Fruit fly (Drosophila melanogaster): ENCODE data around the gene IFT52.

The IFT52 gene

dm6 chr2L:6557429-6558384, at the start of gene IFT52, which contains the start of gene COX5B:
IFT52 (minus strand) TSS chr2L:6557502.
COX5B (plus strand) TSS chr2L:6557800.
- peak; percentile 28 for TF ChIP-seq CG17801 (GFP tag; optimal IDR thresholded peaks at IDR 0.05; ENCODE audit: partially characterized antibody)

- TF ChIP-seq CG17801 (GFP tag; optimal IDR thresholded peaks at IDR 0.05; ENCODE audit: partially characterized antibody), result no peak
These were observed 43.8 kb upstream of the IFT52 start, which contains the start of gene Dpp10 for dm6 chr2L:6601018-6601505. Dpp10 (minus strand) TSS chr2L:6601068.

dm6 chr2L:6595027-6595426, 37.7 kb upstream of the IFT52 start:
- no peak for TF ChIP-seq CG17801 (GFP tag; optimal IDR thresholded peaks at IDR 0.05; ENCODE audit: partially characterized antibody)

- TF ChIP-seq CG17801 (GFP tag; optimal IDR thresholded peaks at IDR 0.05; ENCODE audit: partially characterized antibody), result no peak
These were observed 27.0 kb upstream of the IFT52 start for dm6 chr2L:6584346-6584745.

DNA sequence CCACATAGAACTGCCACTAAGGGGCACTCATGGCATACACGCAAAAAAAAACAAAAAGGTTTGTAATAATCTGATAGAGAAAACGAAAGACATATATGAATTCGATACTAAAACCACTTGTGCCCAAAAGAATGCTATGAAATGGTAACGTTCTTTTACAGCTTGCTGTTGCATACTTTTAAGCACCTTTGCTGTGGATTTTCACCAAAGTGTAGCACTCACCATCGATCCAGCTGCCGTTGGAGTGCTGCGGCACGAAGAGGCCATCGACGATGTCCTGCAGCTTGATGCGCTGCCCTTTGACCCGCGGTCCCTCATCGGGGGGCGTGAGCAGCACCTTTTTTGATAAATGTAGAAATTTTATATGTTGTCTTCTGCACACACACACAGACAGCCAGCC, 21.7 kb upstream of the IFT52 start:
- TF ChIP-seq CG17801 (GFP tag; optimal IDR thresholded peaks at IDR 0.05; ENCODE audit: partially characterized antibody), result no peak

DNA sequence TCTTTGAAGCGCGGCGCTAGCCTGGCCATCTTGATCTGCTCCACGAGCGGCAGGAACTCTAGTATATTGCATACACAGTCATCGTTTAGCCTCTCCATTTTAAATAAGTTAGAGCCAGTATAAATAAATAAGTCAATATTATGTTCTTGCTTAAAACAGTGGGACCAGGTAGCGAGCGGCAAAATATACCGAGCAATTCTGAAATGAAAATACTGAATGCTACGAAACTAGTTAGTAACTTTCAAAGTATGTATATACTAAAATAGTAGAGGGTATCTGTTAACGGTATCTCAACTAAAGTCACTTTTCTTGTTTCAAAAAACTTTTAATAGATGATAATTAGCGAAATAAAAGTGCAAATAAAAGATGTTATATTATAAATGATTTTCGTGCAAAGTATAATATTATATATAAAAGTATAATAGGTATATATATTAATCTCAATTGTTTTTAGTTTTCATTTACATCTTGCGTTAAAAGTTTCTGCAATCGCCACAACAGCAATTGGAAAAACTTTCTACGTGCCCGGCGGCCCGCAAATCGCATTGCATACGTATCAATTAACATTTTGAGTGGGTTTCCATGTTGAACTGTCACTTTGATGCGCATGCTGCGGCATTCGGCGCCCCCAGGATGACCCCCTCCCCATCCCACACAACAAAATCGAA, 8.9 kb upstream of the IFT52 start, which contains the start of gene CG13766:
TSS of gene CG13766 (minus strand) at position 162 of the 668 bp plus-strand sequence.
- no peak for TF ChIP-seq CG17801 (GFP tag; optimal IDR thresholded peaks at IDR 0.05; ENCODE audit: partially characterized antibody)

dm6 chr2L:6564955-6565354, 7.7 kb upstream of the IFT52 start:
- no peak for TF ChIP-seq CG17801 (GFP tag; optimal IDR thresholded peaks at IDR 0.05; ENCODE audit: partially characterized antibody)

DNA sequence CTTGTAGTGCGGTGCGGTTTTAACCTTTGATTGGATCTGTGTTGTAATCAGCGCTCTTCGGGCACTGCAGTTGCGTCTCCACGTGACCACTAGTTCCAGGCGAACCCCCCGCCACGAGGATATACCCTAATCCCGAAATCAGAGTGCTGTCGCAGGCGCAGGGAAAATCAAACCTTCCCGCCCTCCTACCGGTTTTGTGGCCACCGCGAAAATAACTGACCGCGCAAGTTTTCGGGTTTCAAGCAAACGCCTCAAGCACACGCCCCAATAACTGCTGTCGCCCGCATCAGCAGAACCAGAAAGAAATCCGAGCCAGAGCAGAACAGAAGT, 5.0 kb upstream of the IFT52 start:
- no peak for TF ChIP-seq CG17801 (GFP tag; optimal IDR thresholded peaks at IDR 0.05; ENCODE audit: partially characterized antibody)

DNA sequence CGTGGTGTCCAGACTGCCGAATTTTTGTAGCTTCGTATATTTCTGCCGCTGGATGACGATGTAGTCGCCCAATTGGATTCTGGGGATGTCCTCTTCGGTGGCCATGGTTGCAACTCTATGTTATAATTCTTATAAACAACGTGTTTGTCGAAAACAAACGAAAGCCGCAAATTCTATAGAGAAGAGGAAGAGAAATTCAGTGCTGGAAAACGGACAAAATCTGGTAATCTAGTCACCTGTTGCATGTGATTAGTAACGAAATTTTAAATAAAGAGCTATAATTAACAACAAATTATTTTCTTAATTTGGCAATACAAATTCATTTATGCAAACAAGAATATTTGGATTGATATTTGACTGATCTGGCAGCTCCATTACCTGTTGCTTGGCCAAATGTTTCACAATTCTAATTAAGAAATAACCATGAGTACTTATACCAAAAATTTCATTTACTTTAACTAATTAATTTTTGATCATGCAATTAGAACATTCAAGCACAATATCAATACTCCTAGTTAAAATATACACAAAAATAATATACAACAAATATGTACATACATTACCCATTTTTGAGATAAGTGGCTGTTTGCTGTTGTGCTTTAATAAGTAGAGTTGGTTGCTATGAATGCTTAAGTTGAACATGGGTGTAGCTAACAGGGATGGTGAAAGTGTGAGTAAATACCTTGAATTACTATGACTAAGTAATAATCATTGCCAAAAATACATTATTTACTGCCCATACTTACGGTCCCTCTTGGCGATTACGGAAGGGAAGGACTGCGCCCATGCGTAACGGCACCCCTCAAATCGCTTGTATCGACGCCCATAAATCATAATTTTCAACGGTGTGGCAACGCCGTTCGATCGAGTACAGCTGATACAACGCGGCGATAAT, 4.4 kb upstream of the IFT52 start, which contains the start of the genes Trmt6 and Ent2:
TSS of gene Trmt6 (minus strand) at position 827 of the 895 bp plus-strand sequence.
TSS of gene Ent2 (plus strand) at position 863 of the 895 bp plus-strand sequence.
- peak; percentile 91 for TF ChIP-seq CG17801 (GFP tag; optimal IDR thresholded peaks at IDR 0.05; ENCODE audit: partially characterized antibody)

DNA sequence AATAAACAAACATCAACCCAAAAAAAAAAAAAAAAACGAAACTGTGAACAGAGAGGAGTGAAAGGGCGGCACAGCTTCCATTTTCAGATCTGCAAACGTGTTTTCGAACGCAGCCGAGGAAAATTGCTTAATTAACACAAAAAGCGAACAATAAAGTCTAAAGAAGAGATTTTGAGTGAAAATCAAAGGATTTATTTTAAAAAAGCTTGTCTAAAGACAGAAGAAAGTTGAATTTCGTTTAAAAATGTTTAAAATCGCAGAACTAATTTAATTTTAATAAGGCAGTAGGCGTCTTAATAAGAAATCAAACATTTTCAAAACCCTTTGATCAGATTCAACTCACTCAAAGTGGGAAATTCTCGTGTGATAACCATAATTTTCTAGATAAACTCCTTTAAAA, 1.8 kb upstream of the IFT52 start, which contains the start of gene COX5BL:
TSS of gene COX5BL (plus strand) at position 301 of the 400 bp plus-strand sequence.
- TF ChIP-seq CG17801 (GFP tag; optimal IDR thresholded peaks at IDR 0.05; ENCODE audit: partially characterized antibody), result no peak

dm6 chr2L:6553797-6554188, 3.5 kb downstream of the IFT52 start:
- TF ChIP-seq CG17801 (GFP tag; optimal IDR thresholded peaks at IDR 0.05; ENCODE audit: partially characterized antibody), result no peak

- no peak for TF ChIP-seq CG17801 (GFP tag; optimal IDR thresholded peaks at IDR 0.05; ENCODE audit: partially characterized antibody)
These were observed 4.1 kb downstream of the IFT52 start for dm6 chr2L:6553041-6553796.

- no peak for TF ChIP-seq CG17801 (GFP tag; optimal IDR thresholded peaks at IDR 0.05; ENCODE audit: partially characterized antibody)
These were observed 5.0 kb downstream of the IFT52 start for dm6 chr2L:6552345-6552744.

- no peak for TF ChIP-seq CG17801 (GFP tag; optimal IDR thresholded peaks at IDR 0.05; ENCODE audit: partially characterized antibody)
These were observed 5.8 kb downstream of the IFT52 start for dm6 chr2L:6551452-6551851.

All from ovary, adult (tissue).